Comparison of ENCODE assay signal across 3 fruit fly cellular contexts in genomic region chr2L:11048307-11048706, dm6.
TF ChIP-seq lines count a peak whose summit lies in the region.

No protein-coding gene starts in this region.

TF ChIP-seq in whole organism, prepupa, 60 proteins besides CTCF, POLR2A, EP300 and RAD21 (continues in another document):
- TF ChIP-seq dac (GFP tag; optimal IDR thresholded peaks at IDR 0.05; lab: Kevin White, UChicago) (no peak), fd85E (GFP tag; optimal IDR thresholded peaks at IDR 0.05; lab: Kevin White, UChicago) (no peak), CG6808 (GFP tag; optimal IDR thresholded peaks at IDR 0.05; lab: Kevin White, UChicago) (peak; percentile 37), OdsH (GFP tag; optimal IDR thresholded peaks at IDR 0.05; lab: Kevin White, UChicago) (no peak), CG32006 (GFP tag; optimal IDR thresholded peaks at IDR 0.05; lab: Kevin White, UChicago) (no peak), achi (GFP tag; optimal IDR thresholded peaks at IDR 0.05; lab: Kevin White, UChicago) (peak; percentile 13), Lpt (GFP tag; optimal IDR thresholded peaks at IDR 0.05; lab: Kevin White, UChicago) (no peak), CG10669 (GFP tag; optimal IDR thresholded peaks at IDR 0.05; lab: Kevin White, UChicago) (peak; percentile 49), cyc (GFP tag; optimal IDR thresholded peaks at IDR 0.05; lab: Kevin White, UChicago) (no peak), Eip78C (GFP tag; lab: Kevin White, UChicago) (peak; percentile 83), Hr4 (GFP tag; optimal IDR thresholded peaks at IDR 0.05; lab: Kevin White, UChicago) (peak; percentile 0), CG1621 (tag; optimal IDR thresholded peaks at IDR 0.05; lab: Kevin White, UChicago) (no peak), CG10631 (GFP tag; optimal IDR thresholded peaks at IDR 0.05; lab: Kevin White, UChicago) (peak; percentile 34), Gug (GFP tag; IDR thresholded peaks at IDR 0.05; lab: Robert Waterston, UW) (no peak), vri (GFP tag; optimal IDR thresholded peaks at IDR 0.05; lab: Kevin White, UChicago) (no peak), CG3032 (tag; optimal IDR thresholded peaks at IDR 0.05; lab: Kevin White, UChicago) (peak; percentile 59), CG9139 (GFP tag; optimal IDR thresholded peaks at IDR 0.05; lab: Kevin White, UChicago) (no peak), CG6854 (GFP tag; optimal IDR thresholded peaks at IDR 0.05; lab: Kevin White, UChicago) (no peak), Hr39 (GFP tag; optimal IDR thresholded peaks at IDR 0.05; lab: Kevin White, UChicago) (no peak), CG3919 (GFP tag; optimal IDR thresholded peaks at IDR 0.05; lab: Kevin White, UChicago) (peak; percentile 41), CG6792 (GFP tag; optimal IDR thresholded peaks at IDR 0.05; lab: Kevin White, UChicago) (no peak), CG6163 (GFP tag; IDR thresholded peaks at IDR 0.05; lab: Robert Waterston, UW) (0 out of 3 replicates have a peak, but pooled peaks have one; percentile 30), CG8632 (GFP tag; optimal IDR thresholded peaks at IDR 0.05; lab: Kevin White, UChicago) (no peak), acj6 (GFP tag; optimal IDR thresholded peaks at IDR 0.05; lab: Kevin White, UChicago) (no peak), Sox14 (GFP tag; optimal IDR thresholded peaks at IDR 0.05; lab: Kevin White, UChicago) (no peak), salr (GFP tag; optimal IDR thresholded peaks at IDR 0.05; lab: Kevin White, UChicago) (no peak), eg (GFP tag; IDR thresholded peaks at IDR 0.05; lab: Robert Waterston, UW) (no peak), pdm3 (GFP tag; optimal IDR thresholded peaks at IDR 0.05; lab: Kevin White, UChicago) (no peak), Eip75B (GFP tag; optimal IDR thresholded peaks at IDR 0.05; lab: Kevin White, UChicago) (peak; percentile 46), ss (GFP tag; optimal IDR thresholded peaks at IDR 0.05; lab: Kevin White, UChicago) (peak; percentile 13 to 27), net (GFP tag; optimal IDR thresholded peaks at IDR 0.05; lab: Kevin White, UChicago) (no peak), svp (GFP tag; lab: Kevin White, UChicago) (no peak)

TF ChIP-seq in whole organism, pupa, 21 proteins besides CTCF, POLR2A, EP300 and RAD21:
- TF ChIP-seq CG17806 (tag; optimal IDR thresholded peaks at IDR 0.05; lab: Kevin White, UChicago) (peak; percentile 66), CG34367 (tag; optimal IDR thresholded peaks at IDR 0.05; lab: Kevin White, UChicago) (no peak), fd96Ca (GFP tag; IDR thresholded peaks at IDR 0.05; lab: Robert Waterston, UW) (no peak), CG15710 (tag; optimal IDR thresholded peaks at IDR 0.05; lab: Kevin White, UChicago) (no peak), EcR (GFP tag; optimal IDR thresholded peaks at IDR 0.05; lab: Kevin White, UChicago) (no peak), CG8159 (tag; optimal IDR thresholded peaks at IDR 0.05; lab: Kevin White, UChicago) (peak; percentile 67), CG12605 (GFP tag; IDR thresholded peaks at IDR 0.05; lab: Robert Waterston, UW) (no peak), Pif1B (GFP tag; optimal IDR thresholded peaks at IDR 0.05; lab: Kevin White, UChicago) (peak; percentile 8), rn (GFP tag; IDR thresholded peaks at IDR 0.05; lab: Robert Waterston, UW) (no peak), CG10348 (GFP tag; IDR thresholded peaks at IDR 0.05; lab: Robert Waterston, UW) (no peak), Pif1A (GFP tag; optimal IDR thresholded peaks at IDR 0.05; lab: Kevin White, UChicago) (peak; percentile 14), CG8301 (tag; optimal IDR thresholded peaks at IDR 0.05; lab: Kevin White, UChicago) (peak; percentile 51), Snoo (tag; optimal IDR thresholded peaks at IDR 0.05; lab: Kevin White, UChicago) (no peak), CG14655 (GFP tag; optimal IDR thresholded peaks at IDR 0.05; lab: Kevin White, UChicago) (peak; percentile 70), CG32121 (GFP tag; IDR thresholded peaks at IDR 0.05; lab: Robert Waterston, UW) (no peak), D1 (tag; optimal IDR thresholded peaks at IDR 0.05; lab: Kevin White, UChicago) (no peak), gl (tag; optimal IDR thresholded peaks at IDR 0.05; lab: Kevin White, UChicago) (peak; percentile 18), CG13204 (GFP tag; optimal IDR thresholded peaks at IDR 0.05; lab: Kevin White, UChicago) (no peak), CG9948 (tag; optimal IDR thresholded peaks at IDR 0.05; lab: Kevin White, UChicago) (peak; percentile 52), Ets98B (GFP tag; IDR thresholded peaks at IDR 0.05; lab: Robert Waterston, UW) (no peak), CG4496 (GFP tag; IDR thresholded peaks at IDR 0.05; lab: Robert Waterston, UW) (no peak)

TF ChIP-seq in whole organism, wandering third instar larva, 38 proteins besides CTCF, POLR2A, EP300 and RAD21:
- TF ChIP-seq N (GFP tag; optimal IDR thresholded peaks at IDR 0.05; lab: Kevin White, UChicago) (no peak), Dfd (GFP tag; optimal IDR thresholded peaks at IDR 0.05; lab: Kevin White, UChicago) (peak; percentile 36)
